Worm (Caenorhabditis elegans) whole organism, L4/young adult: ENCODE data around the gene Y116A8C.23.
"Not testable (repeated sequence)": the region's sequence is repeated elsewhere in the genome, so short reads cannot be mapped to it uniquely, and the experiment has no call there.

Experiments
- W03F9.2 ChIP-seq: fragments of 150-350 bp; optimal IDR thresholded peaks from 2 replicates; lab custom pipeline; 2014; ENCODE audit warnings: missing biosample characterization, missing genetic modification characterization
- dao-5 ChIP-seq: sonication (generic microtip); optimal IDR thresholded peaks from 2 replicates; lab custom pipeline; 2016; ENCODE audit warnings: missing genotype, missing genetic modification characterization, moderate library complexity, missing compliant biosample characterization
- him-1 ChIP-seq: sonication (generic microtip); optimal IDR thresholded peaks from 2 replicates; lab custom pipeline; 2016; ENCODE audit warnings: missing genotype, missing genetic modification reagents, missing genetic modification characterization, missing compliant biosample characterization

Gene Y116A8C.23

DNA sequence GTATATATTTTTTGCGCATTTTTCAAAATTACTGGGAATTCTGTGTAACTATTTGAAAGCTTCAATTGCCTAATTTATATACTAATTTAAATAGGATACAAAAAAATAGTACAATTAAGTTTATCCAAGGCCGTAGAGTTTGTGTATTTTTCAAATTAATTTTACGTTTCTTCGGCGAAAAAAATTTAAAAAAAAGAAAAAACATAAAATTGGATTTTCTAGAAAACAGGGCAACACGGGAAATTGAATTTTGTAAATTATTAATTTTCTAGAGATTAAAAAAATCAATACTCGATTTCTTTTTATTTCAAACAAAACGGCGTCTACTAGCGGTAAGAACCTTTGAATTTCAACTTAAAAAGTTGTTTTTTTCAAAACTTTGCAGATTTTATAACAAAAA is at the start of gene Y116A8C.23:
Gene Y116A8C.23, plus strand, starts transcription at position 301 of the 400 bp plus-strand sequence.
- no peak for TF ChIP-seq him-1 (tag; lab: Kevin White, UChicago)
- TF ChIP-seq dao-5 (tag; lab: Kevin White, UChicago), result no peak
- TF ChIP-seq W03F9.2 (tag; lab: Kevin White, UChicago), result no peak

DNA sequence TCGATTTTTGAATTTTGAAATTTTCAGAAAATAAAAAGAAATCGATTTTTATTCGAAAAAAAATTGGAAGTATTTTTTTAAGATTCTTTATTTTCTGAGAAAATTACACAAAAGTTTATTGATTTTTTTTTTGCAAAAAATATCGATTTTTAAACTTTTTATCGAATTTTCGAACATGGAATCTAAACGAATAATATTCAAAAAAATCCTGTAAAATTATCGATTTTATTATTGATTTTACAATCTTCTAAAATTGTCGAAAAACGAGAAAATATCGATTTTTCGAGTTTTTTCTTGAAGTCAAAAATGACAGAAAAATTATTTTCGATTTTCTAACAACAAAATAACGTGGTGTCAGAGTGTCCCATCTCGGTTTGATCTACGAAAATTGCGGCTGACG is 47.6 kb upstream of the Y116A8C.23 start:
- no peak for TF ChIP-seq him-1 (tag; lab: Kevin White, UChicago)
- TF ChIP-seq W03F9.2 (tag; lab: Kevin White, UChicago), result no peak
- TF ChIP-seq dao-5 (tag; lab: Kevin White, UChicago), result no peak

DNA sequence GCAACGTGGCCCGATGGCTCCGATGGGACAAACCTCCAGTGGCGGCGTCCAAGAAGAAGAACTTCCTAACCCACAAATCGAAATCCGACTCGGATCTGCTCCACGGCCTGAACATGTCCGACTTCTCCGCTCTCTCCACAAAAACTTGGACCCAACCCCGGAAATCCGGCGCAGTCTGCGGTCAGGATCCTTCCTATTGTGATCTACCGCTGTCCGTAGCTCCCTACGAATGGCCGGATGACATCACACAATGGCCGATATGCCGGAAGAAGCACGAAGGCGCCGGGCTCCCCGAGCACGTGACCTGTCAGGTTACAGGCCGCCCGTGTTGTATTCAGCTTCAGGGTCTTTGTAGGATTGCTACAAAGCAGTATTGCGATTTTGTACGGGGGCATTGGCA is 43.1 kb upstream of the Y116A8C.23 start:
- TF ChIP-seq him-1 (tag; lab: Kevin White, UChicago) (no peak), W03F9.2 (tag; lab: Kevin White, UChicago) (no peak), dao-5 (tag; lab: Kevin White, UChicago) (no peak)

DNA sequence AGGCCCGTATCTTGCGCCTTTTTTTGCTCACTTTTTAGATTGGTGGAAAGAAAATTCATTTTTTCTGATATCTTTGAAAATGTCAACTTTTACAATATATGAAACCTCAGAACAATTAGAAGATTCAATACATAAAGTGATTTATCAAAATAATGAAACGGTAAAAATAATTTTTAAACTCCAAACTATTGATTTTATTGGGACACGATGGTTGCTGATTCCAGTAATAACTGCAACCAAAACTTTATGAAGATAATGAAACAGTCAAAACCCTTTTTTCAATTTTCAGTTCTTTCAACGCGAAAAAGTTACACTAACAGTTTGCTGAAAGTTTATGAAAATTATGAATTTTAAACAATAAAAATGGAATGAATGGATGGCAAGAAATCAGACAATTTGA is 32.3 kb upstream of the Y116A8C.23 start:
- no peak for TF ChIP-seq W03F9.2 (tag; lab: Kevin White, UChicago)
- no peak for TF ChIP-seq dao-5 (tag; lab: Kevin White, UChicago)
- no peak for TF ChIP-seq him-1 (tag; lab: Kevin White, UChicago)

DNA sequence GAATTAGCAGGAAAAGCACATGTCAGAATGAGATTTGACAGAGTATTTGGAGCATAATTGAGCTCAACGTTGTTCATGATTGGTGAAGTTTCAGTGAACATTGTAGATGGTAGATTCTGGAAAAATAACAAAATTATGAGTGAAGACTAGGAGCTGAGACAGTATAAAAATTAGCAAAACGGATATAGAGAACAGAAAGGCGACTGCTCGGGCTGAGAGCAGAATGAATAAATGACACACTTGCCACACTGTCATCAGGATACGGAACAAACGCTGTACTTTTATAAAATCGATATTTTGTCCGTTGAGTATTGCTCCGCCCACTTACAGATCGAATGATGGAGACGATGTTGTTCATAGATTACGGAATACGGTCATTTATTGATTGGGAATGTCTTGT is 28.3 kb upstream of the Y116A8C.23 start, which contains the start of gene dct-13:
Gene dct-13, minus strand, starts transcription at position 101 of the 400 bp plus-strand sequence.
- no peak for TF ChIP-seq him-1 (tag; lab: Kevin White, UChicago)
- TF ChIP-seq dao-5 (tag; lab: Kevin White, UChicago), result no peak
- no peak for TF ChIP-seq W03F9.2 (tag; lab: Kevin White, UChicago)

DNA sequence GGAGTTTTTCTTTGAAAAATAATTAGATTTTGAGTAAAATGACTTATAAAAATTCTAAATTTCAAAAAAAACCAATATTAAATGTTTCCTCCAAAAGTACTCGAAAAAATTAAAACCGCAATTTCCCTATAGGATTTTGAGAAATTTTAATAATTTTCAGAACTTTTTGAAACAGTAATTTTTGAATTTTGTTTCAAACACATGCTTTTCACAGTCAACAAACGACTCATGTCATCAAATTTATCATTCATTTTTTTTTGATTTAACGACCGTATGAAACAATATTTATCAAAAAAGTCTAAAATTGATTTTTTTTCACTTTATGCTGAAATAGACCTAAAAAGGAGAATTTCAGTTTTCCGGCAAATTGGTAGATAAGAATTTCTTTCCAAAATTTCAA is 26.8 kb upstream of the Y116A8C.23 start:
- TF ChIP-seq W03F9.2 (tag; lab: Kevin White, UChicago) (no peak), dao-5 (tag; lab: Kevin White, UChicago) (no peak), him-1 (tag; lab: Kevin White, UChicago) (no peak)

DNA sequence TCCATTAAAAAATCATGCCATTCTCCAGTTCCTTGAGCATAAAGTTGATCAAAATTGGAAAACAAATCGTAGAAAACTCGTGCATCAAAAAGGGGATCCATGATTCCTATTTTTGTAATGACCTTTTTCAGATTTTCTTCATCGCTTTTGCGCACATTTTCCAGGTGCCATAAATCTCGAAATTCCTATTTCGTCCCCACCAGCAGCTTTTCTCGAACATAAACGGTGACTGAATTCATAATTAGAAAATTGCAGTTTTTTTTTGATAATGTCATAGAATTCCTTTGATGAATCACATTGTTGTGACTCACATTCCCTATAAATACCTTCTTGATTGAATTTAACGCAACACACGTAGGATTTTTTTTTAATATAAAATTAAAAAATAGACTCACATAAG is 22.9 kb upstream of the Y116A8C.23 start, which contains the start of gene nhr-229:
Gene nhr-229, minus strand, starts transcription at position 101 of the 400 bp plus-strand sequence.
- TF ChIP-seq W03F9.2 (tag; lab: Kevin White, UChicago) (no peak), dao-5 (tag; lab: Kevin White, UChicago) (no peak), him-1 (tag; lab: Kevin White, UChicago) (no peak)

DNA sequence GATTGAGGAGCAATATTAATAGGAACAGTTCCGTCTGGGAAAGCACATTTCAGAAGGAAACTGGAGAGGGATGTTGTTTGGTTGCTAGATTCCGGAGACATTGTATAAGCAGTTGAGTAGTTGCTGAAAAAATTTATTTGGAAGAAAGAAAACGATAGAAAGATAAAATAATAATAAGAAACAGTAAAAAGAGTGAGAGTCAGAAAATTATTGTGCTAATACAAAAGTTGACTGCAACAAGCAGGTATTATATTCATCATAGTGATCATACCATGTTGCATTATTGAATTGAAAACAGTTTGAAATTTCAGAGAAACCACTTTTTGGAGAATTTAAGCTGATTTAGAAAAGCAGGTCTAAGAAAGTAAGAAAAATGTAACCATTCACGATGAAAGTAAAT is 13.8 kb upstream of the Y116A8C.23 start, which contains the start of gene Y116A8C.19:
Gene Y116A8C.19, minus strand, starts transcription at position 101 of the 400 bp plus-strand sequence.
- no peak for TF ChIP-seq W03F9.2 (tag; lab: Kevin White, UChicago)
- no peak for TF ChIP-seq him-1 (tag; lab: Kevin White, UChicago)
- no peak for TF ChIP-seq dao-5 (tag; lab: Kevin White, UChicago)

DNA sequence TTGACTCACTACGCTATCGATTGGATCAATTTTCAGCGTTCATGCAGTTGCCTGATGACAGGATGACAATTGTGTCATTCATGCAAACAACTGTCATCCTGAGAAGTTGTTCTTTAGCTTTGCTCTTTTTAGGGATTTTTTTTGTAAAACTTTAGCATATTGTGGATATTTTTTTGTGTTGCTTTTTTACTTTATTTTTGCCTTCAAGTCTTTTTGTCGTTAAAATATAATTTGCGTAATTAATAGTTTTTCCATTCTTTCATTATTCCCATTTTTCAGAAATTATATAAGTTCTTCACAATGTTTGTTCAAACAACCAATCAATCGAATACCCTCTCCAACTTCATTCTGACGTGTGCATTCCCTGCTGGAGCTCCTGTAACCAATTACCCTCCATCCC is 12.7 kb upstream of the Y116A8C.23 start, which contains the start of gene Y116A8C.20:
Gene Y116A8C.20, plus strand, starts transcription at position 301 of the 400 bp plus-strand sequence.
- TF ChIP-seq W03F9.2 (tag; lab: Kevin White, UChicago), result no peak
- no peak for TF ChIP-seq him-1 (tag; lab: Kevin White, UChicago)
- no peak for TF ChIP-seq dao-5 (tag; lab: Kevin White, UChicago)

DNA sequence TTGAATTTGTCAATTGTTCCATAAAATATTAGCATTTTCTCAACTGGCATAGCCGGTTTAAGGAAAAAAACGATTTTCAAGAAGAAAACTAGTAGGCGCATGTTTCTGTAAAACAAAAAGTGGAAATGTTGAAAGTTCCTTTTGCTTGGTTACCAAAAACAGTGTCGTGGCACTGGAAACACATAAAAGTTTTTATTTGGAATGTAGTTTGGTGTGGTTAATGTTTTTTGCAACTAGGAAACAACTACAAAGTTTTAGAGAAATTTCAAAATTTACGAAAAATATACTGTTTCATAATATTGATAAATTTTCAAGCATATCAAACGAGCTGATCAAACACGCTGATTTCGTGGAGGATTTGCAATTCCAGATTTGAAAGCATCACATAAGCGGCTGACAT is 7.7 kb upstream of the Y116A8C.23 start, which contains the start of gene clec-195:
Gene clec-195, minus strand, starts transcription at position 101 of the 400 bp plus-strand sequence.
- TF ChIP-seq him-1 (tag; lab: Kevin White, UChicago), result no peak
- TF ChIP-seq dao-5 (tag; lab: Kevin White, UChicago), result no peak
- TF ChIP-seq W03F9.2 (tag; lab: Kevin White, UChicago), result no peak

DNA sequence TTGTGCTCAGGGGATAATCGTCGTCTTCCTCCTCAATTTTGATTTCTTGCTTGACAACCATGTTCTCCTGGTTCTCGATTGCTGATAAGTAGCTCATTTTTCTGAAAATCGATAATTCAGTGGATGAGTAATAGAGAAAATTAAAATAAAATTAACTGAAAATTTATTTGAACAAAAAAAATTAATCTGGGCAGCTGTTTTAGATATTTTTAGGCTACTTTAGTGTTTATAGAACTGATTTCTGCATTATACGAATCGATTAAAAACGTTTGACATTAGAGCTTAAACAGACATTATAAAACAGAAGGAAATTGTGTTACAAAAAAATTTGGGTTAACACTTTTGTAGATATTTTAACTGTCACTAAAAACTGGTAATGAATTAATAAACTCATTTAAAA is 5.1 kb upstream of the Y116A8C.23 start, which contains the start of gene athp-3:
Gene athp-3, minus strand, starts transcription at position 101 of the 400 bp plus-strand sequence.
- no peak for TF ChIP-seq him-1 (tag; lab: Kevin White, UChicago)
- TF ChIP-seq W03F9.2 (tag; lab: Kevin White, UChicago), result no peak
- TF ChIP-seq dao-5 (tag; lab: Kevin White, UChicago), result no peak

DNA sequence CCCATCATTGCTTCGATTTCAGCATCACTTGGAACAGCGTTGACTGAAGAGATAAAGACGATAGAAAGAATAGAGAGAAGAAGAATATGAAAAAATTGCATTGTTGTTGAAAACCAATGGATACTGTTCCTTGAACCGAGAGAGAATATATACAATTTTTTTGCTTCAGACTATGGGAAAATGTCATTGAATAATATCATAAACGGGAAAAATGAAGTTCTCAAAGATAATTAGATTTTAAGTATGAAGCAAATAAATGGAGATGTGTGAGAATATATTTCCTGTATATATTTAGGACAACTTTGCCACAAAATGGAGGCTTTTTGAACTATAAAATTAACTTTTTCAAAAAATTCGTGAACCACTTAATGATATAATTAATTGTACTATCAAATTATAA is 4.7 kb downstream of the Y116A8C.23 start, which contains the start of gene Y116A8C.44:
Gene Y116A8C.44, minus strand, starts transcription at position 101 of the 400 bp plus-strand sequence.
- TF ChIP-seq him-1 (tag; lab: Kevin White, UChicago) (no peak), W03F9.2 (tag; lab: Kevin White, UChicago) (no peak), dao-5 (tag; lab: Kevin White, UChicago) (no peak)

DNA sequence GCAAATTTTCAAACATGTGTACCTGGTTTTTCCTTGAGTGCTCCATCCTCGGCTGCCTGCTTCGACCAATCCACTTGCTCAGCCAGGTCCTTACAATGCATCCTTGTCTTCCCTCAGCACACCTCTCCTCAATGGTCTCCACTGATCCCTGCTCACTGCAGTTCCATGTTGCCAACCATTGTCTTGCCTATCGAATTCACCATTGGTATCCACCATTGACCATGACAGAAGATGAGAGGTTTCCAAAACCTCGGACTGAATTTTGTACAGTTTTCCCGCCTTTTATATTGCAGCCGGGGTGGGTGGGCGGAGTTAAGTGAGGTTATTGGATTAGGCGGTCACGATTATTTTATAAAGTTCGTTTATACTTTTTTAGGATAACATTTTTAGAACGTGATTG is 10.3 kb downstream of the Y116A8C.23 start, which contains the start of gene Y116A8C.467:
Gene Y116A8C.467, minus strand, starts transcription at position 101 of the 400 bp plus-strand sequence.
- TF ChIP-seq him-1, W03F9.2, dao-5 (tag; lab: Kevin White, UChicago): not testable (repeated sequence)

DNA sequence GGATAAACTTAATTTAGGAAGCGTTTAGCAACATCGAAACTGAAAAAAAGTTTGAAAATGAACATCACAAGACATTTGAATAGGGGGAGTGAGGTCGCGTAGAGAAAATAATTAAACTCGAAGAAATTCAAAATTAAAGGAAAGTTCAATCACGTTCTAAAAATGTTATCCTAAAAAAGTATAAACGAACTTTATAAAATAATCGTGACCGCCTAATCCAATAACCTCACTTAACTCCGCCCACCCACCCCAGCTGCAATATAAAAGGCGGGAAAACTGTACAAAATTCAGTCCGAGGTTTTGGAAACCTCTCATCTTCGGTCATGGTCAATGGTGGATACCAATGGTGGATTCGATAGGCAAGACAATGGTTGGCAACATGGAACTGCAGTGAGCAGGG is 11.6 kb downstream of the Y116A8C.23 start, which contains the start of gene Y116A8C.465:
Gene Y116A8C.465, plus strand, starts transcription at position 301 of the 400 bp plus-strand sequence.
- not testable (repeated sequence) for TF ChIP-seq dao-5, him-1, W03F9.2 (tag; lab: Kevin White, UChicago)
